Worm (Caenorhabditis elegans): ENCODE data around the gene C34F11.1.
A peak's percentile ranks its signal among the peaks of the same experiment; 100 is the strongest.

Gene C34F11.1

DNA sequence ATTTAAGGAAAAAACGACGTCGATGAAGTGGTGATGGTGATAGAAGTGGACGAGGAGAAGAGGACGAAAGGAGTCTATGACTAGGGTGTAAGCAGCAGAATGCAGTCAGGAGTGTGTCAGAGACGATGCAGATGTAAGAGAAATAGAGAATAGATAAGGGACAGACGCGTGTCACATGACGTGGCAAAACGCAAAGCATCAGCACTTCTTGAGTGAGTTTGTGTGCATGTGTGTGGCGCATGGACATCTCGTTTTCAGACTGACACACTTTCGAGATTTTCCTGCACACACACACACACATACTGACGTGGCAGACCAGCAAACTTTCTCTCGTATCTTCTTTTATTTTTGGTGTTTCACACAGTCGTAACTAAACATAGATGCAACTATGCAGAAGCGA lies 30.3 kb upstream of the C34F11.1 start:
- TF ChIP-seq unc-62 (GFP tag; optimal IDR thresholded peaks at IDR 0.05) (peak; percentile 52), lsy-2 (tag; optimal IDR thresholded peaks at IDR 0.05) (no peak), hlh-1 (tag; optimal IDR thresholded peaks at IDR 0.05) (peak; percentile 90)

DNA sequence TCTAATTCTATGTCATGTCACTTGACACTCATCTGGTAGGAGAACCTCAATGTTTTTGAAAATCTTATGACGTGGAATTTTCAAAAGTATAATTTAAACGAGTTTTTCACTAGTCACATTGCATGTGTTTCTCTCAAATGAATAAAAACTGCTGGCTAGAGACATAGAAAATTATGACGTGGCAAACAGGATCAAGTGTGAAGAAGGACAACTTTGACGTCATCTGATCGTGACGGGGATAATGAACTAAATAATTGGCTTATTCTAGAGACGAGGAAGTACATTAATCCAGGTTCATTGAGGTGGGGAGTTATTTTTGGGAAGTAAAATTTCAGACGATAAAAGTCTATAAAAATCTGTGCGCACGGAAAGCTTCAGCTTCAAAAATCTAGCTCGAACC lies 29.6 kb upstream of the C34F11.1 start:
- TF ChIP-seq bed-3 (GFP tag; optimal IDR thresholded peaks at IDR 0.05) (no peak), mab-5 (tag; optimal IDR thresholded peaks at IDR 0.05) (no peak), ham-2 (GFP tag; optimal IDR thresholded peaks at IDR 0.05) (no peak), blmp-1 (tag; optimal IDR thresholded peaks at IDR 0.05) (no peak), drap-1 (GFP tag; optimal IDR thresholded peaks at IDR 0.05) (no peak), elt-3 (tag; optimal IDR thresholded peaks at IDR 0.05) (no peak), pha-4 (tag; optimal IDR thresholded peaks at IDR 0.05) (no peak), ces-1 (GFP tag; optimal IDR thresholded peaks at IDR 0.05) (no peak), ceh-43 (GFP tag; optimal IDR thresholded peaks at IDR 0.05) (no peak), ceh-83 (GFP tag; optimal IDR thresholded peaks at IDR 0.05) (no peak), tbx-8 (GFP tag; optimal IDR thresholded peaks at IDR 0.05) (no peak), zip-8 (tag; optimal IDR thresholded peaks at IDR 0.05) (no peak), unc-62 (GFP tag; optimal IDR thresholded peaks at IDR 0.05) (no peak), nhr-28 (tag; optimal IDR thresholded peaks at IDR 0.05) (no peak), sem-2 (GFP tag; optimal IDR thresholded peaks at IDR 0.05) (no peak), sptf-1 (tag; optimal IDR thresholded peaks at IDR 0.05) (no peak)

DNA sequence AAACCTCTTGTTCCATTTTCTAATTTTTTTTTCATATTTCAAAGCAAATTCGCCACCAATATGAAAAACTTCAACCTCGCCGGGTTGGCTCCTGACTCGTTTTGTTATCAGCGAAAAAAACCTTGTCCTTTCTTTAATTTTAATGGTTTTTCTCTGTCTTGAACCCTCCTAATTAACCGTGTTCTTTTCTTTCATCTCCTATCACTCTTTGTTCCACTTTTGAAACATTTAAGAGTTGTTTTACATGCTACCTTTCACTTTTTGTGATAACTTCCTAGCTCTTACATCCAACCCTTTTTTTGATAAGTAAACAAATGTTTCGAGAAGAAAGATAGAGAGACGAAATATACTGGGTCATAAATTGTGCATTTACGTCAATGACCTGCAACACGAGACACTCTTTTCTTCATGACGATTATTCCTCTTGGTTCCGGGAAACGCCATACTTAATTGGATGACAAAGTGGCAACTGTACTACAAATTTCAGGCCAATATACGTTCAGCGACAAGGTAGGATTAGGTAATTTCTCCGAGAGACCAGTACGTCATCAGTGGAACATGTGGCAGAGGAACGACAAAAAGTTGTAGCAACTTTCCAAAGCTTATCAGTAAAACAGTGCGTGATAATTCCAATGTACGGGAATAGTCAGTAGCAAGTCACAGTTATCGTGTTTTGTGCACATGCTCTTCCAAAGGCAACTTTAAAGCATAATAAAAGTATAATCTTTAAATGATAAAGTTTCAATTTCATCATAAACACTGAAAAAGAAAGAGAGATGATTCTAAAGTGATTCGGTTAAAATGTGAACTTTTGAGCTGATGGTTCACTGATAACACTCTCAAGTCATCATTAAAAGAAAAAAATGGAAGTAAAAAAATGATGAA lies 27.9 kb upstream of the C34F11.1 start:
- no peak for TF ChIP-seq nhr-2 (tag; optimal IDR thresholded peaks at IDR 0.05)
- no peak for TF ChIP-seq nhr-28 (tag; optimal IDR thresholded peaks at IDR 0.05)
- no peak for TF ChIP-seq sem-2 (GFP tag; optimal IDR thresholded peaks at IDR 0.05)
- TF ChIP-seq mls-2 (tag; optimal IDR thresholded peaks at IDR 0.05): no peak
- TF ChIP-seq snpc-4 (tag; optimal IDR thresholded peaks at IDR 0.05): no peak
- no peak for TF ChIP-seq pha-4 (tag; optimal IDR thresholded peaks at IDR 0.05)
- no peak for TF ChIP-seq nhr-76 (tag; optimal IDR thresholded peaks at IDR 0.05)
- no peak for TF ChIP-seq nhr-237 (tag; optimal IDR thresholded peaks at IDR 0.05)
- TF ChIP-seq unc-39 (tag; optimal IDR thresholded peaks at IDR 0.05): no peak
- TF ChIP-seq bed-3 (GFP tag; optimal IDR thresholded peaks at IDR 0.05): no peak
- no peak for TF ChIP-seq lin-13 (tag; optimal IDR thresholded peaks at IDR 0.05)
- no peak for TF ChIP-seq ces-1 (GFP tag; optimal IDR thresholded peaks at IDR 0.05)
- TF ChIP-seq ztf-11 (tag; optimal IDR thresholded peaks at IDR 0.05): no peak
- TF ChIP-seq ceh-83 (GFP tag; optimal IDR thresholded peaks at IDR 0.05): no peak
- no peak for TF ChIP-seq lsy-2 (tag; optimal IDR thresholded peaks at IDR 0.05)
- TF ChIP-seq ceh-43 (GFP tag; optimal IDR thresholded peaks at IDR 0.05): no peak
- no peak for TF ChIP-seq mep-1 (tag; optimal IDR thresholded peaks at IDR 0.05)
- no peak for TF ChIP-seq elt-3 (tag; optimal IDR thresholded peaks at IDR 0.05)

ce11 chrII:5185955-5186539 lies 26.7 kb upstream of the C34F11.1 start:
- TF ChIP-seq unc-62 (GFP tag; optimal IDR thresholded peaks at IDR 0.05) (no peak), elt-1 (tag; optimal IDR thresholded peaks at IDR 0.05; ENCODE audit: borderline replicate concordance, insufficient read depth) (no peak), drap-1 (GFP tag; optimal IDR thresholded peaks at IDR 0.05) (no peak), ceh-83 (GFP tag; optimal IDR thresholded peaks at IDR 0.05) (no peak), unc-120 (tag; optimal IDR thresholded peaks at IDR 0.05; ENCODE audit: poor library complexity, severe bottlenecking) (no peak), ztf-11 (tag; optimal IDR thresholded peaks at IDR 0.05) (no peak), elt-3 (tag; optimal IDR thresholded peaks at IDR 0.05) (no peak), hlh-1 (tag; optimal IDR thresholded peaks at IDR 0.05) (no peak), zip-8 (tag; optimal IDR thresholded peaks at IDR 0.05) (no peak), sptf-1 (tag; optimal IDR thresholded peaks at IDR 0.05) (no peak), nhr-12 (tag; optimal IDR thresholded peaks at IDR 0.05) (no peak), unc-39 (tag; optimal IDR thresholded peaks at IDR 0.05) (no peak), lsy-2 (tag; optimal IDR thresholded peaks at IDR 0.05) (no peak), sem-2 (GFP tag; optimal IDR thresholded peaks at IDR 0.05) (no peak), ceh-43 (GFP tag; optimal IDR thresholded peaks at IDR 0.05) (no peak), ham-2 (GFP tag; optimal IDR thresholded peaks at IDR 0.05) (no peak)
